Fruit fly (Drosophila melanogaster): Measurements from ENCODE around the gene Ant2.

Gene Ant2

dm6 chrX:10805651-10806191, 19.0 kb upstream of the Ant2 start:
- no peak for TF ChIP-seq CG10348 (GFP tag; IDR thresholded peaks at IDR 0.05)
- peak; percentile 80 for TF ChIP-seq Pif1B (GFP tag; optimal IDR thresholded peaks at IDR 0.05)
- TF ChIP-seq fd96Ca (GFP tag; IDR thresholded peaks at IDR 0.05): peak; percentile 76; the same call in 2 of the 3 replicates
- TF ChIP-seq CG17806 (tag; optimal IDR thresholded peaks at IDR 0.05): peak; percentile 69
- TF ChIP-seq CG4496 (GFP tag; IDR thresholded peaks at IDR 0.05): peak; percentile 92
- peak; percentile 50 for TF ChIP-seq CG8301 (tag; optimal IDR thresholded peaks at IDR 0.05)
- peak; percentile 83 for TF ChIP-seq CG32121 (GFP tag; IDR thresholded peaks at IDR 0.05)
- TF ChIP-seq D1 (tag; optimal IDR thresholded peaks at IDR 0.05): peak; percentile 50
- TF ChIP-seq gl (tag; optimal IDR thresholded peaks at IDR 0.05): peak; percentile 95
- peak; percentile 83 for TF ChIP-seq CG13204 (GFP tag; optimal IDR thresholded peaks at IDR 0.05)
- TF ChIP-seq CG12605 (GFP tag; IDR thresholded peaks at IDR 0.05): peak; percentile 93
- TF ChIP-seq CG34367 (tag; optimal IDR thresholded peaks at IDR 0.05): peak; percentile 80
- peak; percentile 72 for TF ChIP-seq Snoo (tag; optimal IDR thresholded peaks at IDR 0.05)
- TF ChIP-seq EcR (GFP tag; optimal IDR thresholded peaks at IDR 0.05): peak; percentile 63
- peak; percentile 57; the same call in 1 of the 2 replicates for TF ChIP-seq rn (GFP tag; IDR thresholded peaks at IDR 0.05)
- peak; percentile 81 for TF ChIP-seq Pif1A (GFP tag; optimal IDR thresholded peaks at IDR 0.05)
- TF ChIP-seq Ets98B (GFP tag; IDR thresholded peaks at IDR 0.05): peak; percentile 74
- peak; percentile 47 for TF ChIP-seq CG9948 (tag; optimal IDR thresholded peaks at IDR 0.05)
- TF ChIP-seq CG14655 (GFP tag; optimal IDR thresholded peaks at IDR 0.05): peak; percentile 69
- TF ChIP-seq CG15710 (tag; optimal IDR thresholded peaks at IDR 0.05): peak; percentile 80
- TF ChIP-seq CG8159 (tag; optimal IDR thresholded peaks at IDR 0.05): peak; percentile 81

- TF ChIP-seq Ets98B (GFP tag; IDR thresholded peaks at IDR 0.05) (peak; percentile 46), CG15710 (tag; optimal IDR thresholded peaks at IDR 0.05) (no peak), gl (tag; optimal IDR thresholded peaks at IDR 0.05) (no peak), CG34367 (tag; optimal IDR thresholded peaks at IDR 0.05) (no peak), CG8159 (tag; optimal IDR thresholded peaks at IDR 0.05) (no peak), Snoo (tag; optimal IDR thresholded peaks at IDR 0.05) (no peak), fd96Ca (GFP tag; IDR thresholded peaks at IDR 0.05) (0 out of 3 replicates have a peak, but pooled peaks have one; percentile 20), rn (GFP tag; IDR thresholded peaks at IDR 0.05) (no peak), D1 (tag; optimal IDR thresholded peaks at IDR 0.05) (no peak), CG10348 (GFP tag; IDR thresholded peaks at IDR 0.05) (no peak), EcR (GFP tag; optimal IDR thresholded peaks at IDR 0.05) (no peak), CG8301 (tag; optimal IDR thresholded peaks at IDR 0.05) (no peak), Pif1A (GFP tag; optimal IDR thresholded peaks at IDR 0.05) (no peak), CG14655 (GFP tag; optimal IDR thresholded peaks at IDR 0.05) (no peak), CG4496 (GFP tag; IDR thresholded peaks at IDR 0.05) (peak; percentile 65; the same call in 2 of the 3 replicates), CG17806 (tag; optimal IDR thresholded peaks at IDR 0.05) (no peak), CG32121 (GFP tag; IDR thresholded peaks at IDR 0.05) (peak; percentile 48), CG13204 (GFP tag; optimal IDR thresholded peaks at IDR 0.05) (no peak), CG9948 (tag; optimal IDR thresholded peaks at IDR 0.05) (no peak), CG12605 (GFP tag; IDR thresholded peaks at IDR 0.05) (no peak; the same call in 1 of the 2 replicates), Pif1B (GFP tag; optimal IDR thresholded peaks at IDR 0.05) (no peak)
Observed at dm6 chrX:10804042-10804441, 17.3 kb upstream of the Ant2 start.

dm6 chrX:10802457-10803378, 16.0 kb upstream of the Ant2 start:
- TF ChIP-seq D1 (tag; optimal IDR thresholded peaks at IDR 0.05) (no peak), CG13204 (GFP tag; optimal IDR thresholded peaks at IDR 0.05) (no peak), CG14655 (GFP tag; optimal IDR thresholded peaks at IDR 0.05) (peak; percentile 73), CG10348 (GFP tag; IDR thresholded peaks at IDR 0.05) (no peak), CG12605 (GFP tag; IDR thresholded peaks at IDR 0.05) (peak; percentile 16; the same call in 1 of the 2 replicates), fd96Ca (GFP tag; IDR thresholded peaks at IDR 0.05) (peak; percentile 73), CG17806 (tag; optimal IDR thresholded peaks at IDR 0.05) (peak; percentile 55), CG4496 (GFP tag; IDR thresholded peaks at IDR 0.05) (peak; percentile 72), CG15710 (tag; optimal IDR thresholded peaks at IDR 0.05) (peak; percentile 67), CG9948 (tag; optimal IDR thresholded peaks at IDR 0.05) (peak; percentile 72), CG8159 (tag; optimal IDR thresholded peaks at IDR 0.05) (peak; percentile 78), Pif1A (GFP tag; optimal IDR thresholded peaks at IDR 0.05) (no peak), CG34367 (tag; optimal IDR thresholded peaks at IDR 0.05) (peak; percentile 47), CG32121 (GFP tag; IDR thresholded peaks at IDR 0.05) (no peak; the same call in 1 of the 2 replicates), gl (tag; optimal IDR thresholded peaks at IDR 0.05) (no peak), Ets98B (GFP tag; IDR thresholded peaks at IDR 0.05) (0 out of 2 replicates have a peak, but pooled peaks have one; percentile 7), EcR (GFP tag; optimal IDR thresholded peaks at IDR 0.05) (peak; percentile 38), CG8301 (tag; optimal IDR thresholded peaks at IDR 0.05) (peak; percentile 26), Pif1B (GFP tag; optimal IDR thresholded peaks at IDR 0.05) (no peak), rn (GFP tag; IDR thresholded peaks at IDR 0.05) (no peak), Snoo (tag; optimal IDR thresholded peaks at IDR 0.05) (peak; percentile 41)

- peak; percentile 17; the same call in 1 of the 2 replicates for TF ChIP-seq CG32121 (GFP tag; IDR thresholded peaks at IDR 0.05)
- TF ChIP-seq fd96Ca (GFP tag; IDR thresholded peaks at IDR 0.05): 0 out of 3 replicates have a peak, but pooled peaks have one; percentile 54
- peak; percentile 95 for TF ChIP-seq EcR (GFP tag; optimal IDR thresholded peaks at IDR 0.05)
- TF ChIP-seq CG4496 (GFP tag; IDR thresholded peaks at IDR 0.05): peak; percentile 21; the same call in 2 of the 3 replicates
- TF ChIP-seq gl (tag; optimal IDR thresholded peaks at IDR 0.05): no peak
Observed at dm6 chrX:10801827-10802456, 15.2 kb upstream of the Ant2 start.

Data from whole organism, pupa.